Fruit fly (Drosophila melanogaster): ENCODE data around the gene Usp30.

Gene Usp30

DNA sequence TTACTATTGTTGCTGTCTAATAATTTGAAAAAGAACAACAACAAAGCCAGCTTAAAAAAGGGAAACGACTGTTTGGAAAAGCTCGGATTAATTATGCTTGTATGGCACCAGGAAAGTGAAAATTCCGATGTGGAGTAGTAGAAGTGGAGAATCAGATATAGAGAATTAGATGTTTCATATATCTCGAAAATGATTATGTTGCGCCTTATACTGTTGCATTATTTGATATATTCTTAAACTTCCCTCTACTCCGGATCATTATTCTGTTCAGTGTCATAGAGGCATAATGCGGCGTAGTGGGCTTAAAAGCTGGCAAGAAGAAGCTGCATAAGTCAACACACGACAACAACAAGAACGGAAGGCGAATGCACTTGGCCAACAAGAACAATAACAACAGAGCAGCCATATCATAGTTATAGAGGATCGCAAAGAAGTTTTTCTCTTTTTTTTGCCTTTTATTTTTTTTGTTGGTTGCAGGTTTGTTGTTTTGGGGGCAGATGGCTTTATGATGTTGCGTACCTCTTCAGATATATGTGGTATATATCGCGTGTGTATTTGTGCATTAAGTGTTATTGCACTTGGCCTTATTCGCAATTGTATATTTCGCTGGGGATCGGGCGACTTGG is 46.3 kb upstream of the Usp30 start (continued):
- TF ChIP-seq fkh (GFP tag; optimal IDR thresholded peaks at IDR 0.05), result no peak
- TF ChIP-seq net (GFP tag; optimal IDR thresholded peaks at IDR 0.05), result peak; percentile 60
- peak; percentile 55 for TF ChIP-seq CG6792 (GFP tag; optimal IDR thresholded peaks at IDR 0.05)
- TF ChIP-seq CG4318 (GFP tag; optimal IDR thresholded peaks at IDR 0.05), result peak; percentile 36
- TF ChIP-seq spab (GFP tag; optimal IDR thresholded peaks at IDR 0.05), result peak; percentile 79
- TF ChIP-seq CG11294 (GFP tag; IDR thresholded peaks at IDR 0.05), result peak; percentile 70
- peak; percentile 66 for TF ChIP-seq achi (GFP tag; optimal IDR thresholded peaks at IDR 0.05)
- TF ChIP-seq Gug (GFP tag; IDR thresholded peaks at IDR 0.05), result peak; percentile 85
- peak; percentile 45 for TF ChIP-seq CG7368 (GFP tag; optimal IDR thresholded peaks at IDR 0.05)
- TF ChIP-seq CG10669 (GFP tag; optimal IDR thresholded peaks at IDR 0.05), result peak; percentile 87
- peak; percentile 33 for TF ChIP-seq Smox (GFP tag; optimal IDR thresholded peaks at IDR 0.05)
- peak; percentile 86 for TF ChIP-seq dsx (GFP tag; optimal IDR thresholded peaks at IDR 0.05; ENCODE audit: poor library complexity, severe bottlenecking)
- peak; percentile 85 for TF ChIP-seq CG8119 (GFP tag; IDR thresholded peaks at IDR 0.05)
- TF ChIP-seq CG1621 (tag; optimal IDR thresholded peaks at IDR 0.05), result peak; percentile 82
- peak; percentile 27 to 66 for TF ChIP-seq salr (GFP tag; optimal IDR thresholded peaks at IDR 0.05)
- peak; percentile 70 for TF ChIP-seq CG32006 (GFP tag; optimal IDR thresholded peaks at IDR 0.05)
- TF ChIP-seq Sox15 (GFP tag; optimal IDR thresholded peaks at IDR 0.05), result peak; percentile 6
- peak; percentile 32 for TF ChIP-seq Sox102F (GFP tag; optimal IDR thresholded peaks at IDR 0.05)
- TF ChIP-seq OdsH (GFP tag; optimal IDR thresholded peaks at IDR 0.05), result peak; percentile 52
- TF ChIP-seq dac (GFP tag; optimal IDR thresholded peaks at IDR 0.05), result peak; percentile 24
- TF ChIP-seq Met (GFP tag; optimal IDR thresholded peaks at IDR 0.05), result peak; percentile 70
- TF ChIP-seq topi (GFP tag; optimal IDR thresholded peaks at IDR 0.05), result peak; percentile 73
- TF ChIP-seq vri (GFP tag; optimal IDR thresholded peaks at IDR 0.05), result no peak
- peak; percentile 59 for TF ChIP-seq acj6 (GFP tag; optimal IDR thresholded peaks at IDR 0.05)
- peak; percentile 91 for TF ChIP-seq eg (GFP tag; IDR thresholded peaks at IDR 0.05)
- no peak for TF ChIP-seq Hr38 (GFP tag; optimal IDR thresholded peaks at IDR 0.05)

DNA sequence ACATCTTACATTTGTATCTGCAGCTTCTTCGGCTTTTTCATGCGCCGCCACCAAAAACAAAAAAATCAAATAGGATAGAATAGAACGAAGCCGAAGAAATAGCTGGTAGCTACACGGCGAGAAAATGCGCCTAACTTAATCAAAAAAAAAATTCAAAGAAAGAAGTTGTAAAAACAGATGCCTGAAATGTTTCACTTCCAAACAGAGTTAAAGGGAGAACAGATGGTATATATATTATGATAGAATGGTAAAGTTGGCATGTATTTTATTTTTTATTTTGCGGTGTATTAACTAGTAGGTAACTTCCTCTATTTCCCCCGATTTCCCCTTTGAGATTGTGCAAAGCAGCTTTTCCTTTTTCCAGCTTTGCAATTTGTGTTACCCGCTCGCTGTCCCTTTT is 44.8 kb upstream of the Usp30 start:
- TF ChIP-seq CG8632 (GFP tag; optimal IDR thresholded peaks at IDR 0.05), result no peak
- TF ChIP-seq CG16779 (tag; optimal IDR thresholded peaks at IDR 0.05), result peak; percentile 6
- TF ChIP-seq CG9139 (GFP tag; optimal IDR thresholded peaks at IDR 0.05), result no peak
- no peak for TF ChIP-seq dsx (GFP tag; optimal IDR thresholded peaks at IDR 0.05; ENCODE audit: poor library complexity, severe bottlenecking)
- no peak for TF ChIP-seq CG3032 (tag; optimal IDR thresholded peaks at IDR 0.05)
- no peak for TF ChIP-seq spab (GFP tag; optimal IDR thresholded peaks at IDR 0.05)
- TF ChIP-seq CG11902 (GFP tag; optimal IDR thresholded peaks at IDR 0.05), result no peak
- TF ChIP-seq salr (GFP tag; optimal IDR thresholded peaks at IDR 0.05), result peak in 1 of 2 experiments; percentile 58
- TF ChIP-seq Ets96B (tag; optimal IDR thresholded peaks at IDR 0.05), result peak; percentile 7
- TF ChIP-seq Eip78C (GFP tag), result peak; percentile 76
- no peak for TF ChIP-seq Sox102F (GFP tag; optimal IDR thresholded peaks at IDR 0.05)
- TF ChIP-seq Eip75B (GFP tag; optimal IDR thresholded peaks at IDR 0.05), result peak; percentile 35
- no peak for TF ChIP-seq CG31627 (GFP tag; optimal IDR thresholded peaks at IDR 0.05)
- no peak for TF ChIP-seq CG1621 (tag; optimal IDR thresholded peaks at IDR 0.05)
- peak; percentile 56 for TF ChIP-seq CG3919 (GFP tag; optimal IDR thresholded peaks at IDR 0.05)
- peak; percentile 77 for TF ChIP-seq CG8119 (GFP tag; IDR thresholded peaks at IDR 0.05)
- peak; percentile 75 for TF ChIP-seq CG10631 (GFP tag; optimal IDR thresholded peaks at IDR 0.05)
- TF ChIP-seq dac (GFP tag; optimal IDR thresholded peaks at IDR 0.05), result no peak
- peak; percentile 63 for TF ChIP-seq Sox14 (GFP tag; optimal IDR thresholded peaks at IDR 0.05)
- peak; percentile 53 for TF ChIP-seq pdm3 (GFP tag; optimal IDR thresholded peaks at IDR 0.05)
- TF ChIP-seq CG6276 (GFP tag; optimal IDR thresholded peaks at IDR 0.05), result peak; percentile 56
- TF ChIP-seq OdsH (GFP tag; optimal IDR thresholded peaks at IDR 0.05), result peak; percentile 54
- no peak for TF ChIP-seq CG8319 (GFP tag; optimal IDR thresholded peaks at IDR 0.05)
- no peak for TF ChIP-seq vri (GFP tag; optimal IDR thresholded peaks at IDR 0.05)
- no peak for TF ChIP-seq ss (GFP tag; optimal IDR thresholded peaks at IDR 0.05)
- no peak for TF ChIP-seq CG34406 (GFP tag; optimal IDR thresholded peaks at IDR 0.05)
- no peak for TF ChIP-seq fkh (GFP tag; optimal IDR thresholded peaks at IDR 0.05)
- no peak for TF ChIP-seq Eip93F (GFP tag; optimal IDR thresholded peaks at IDR 0.05)
- TF ChIP-seq esn (GFP tag; optimal IDR thresholded peaks at IDR 0.05), result no peak
- TF ChIP-seq net (GFP tag; optimal IDR thresholded peaks at IDR 0.05), result peak; percentile 31
- peak; percentile 68 for TF ChIP-seq Gug (GFP tag; IDR thresholded peaks at IDR 0.05)
- TF ChIP-seq fd85E (GFP tag; optimal IDR thresholded peaks at IDR 0.05), result no peak
- TF ChIP-seq eg (GFP tag; IDR thresholded peaks at IDR 0.05), result peak; percentile 65
- TF ChIP-seq CG7368 (GFP tag; optimal IDR thresholded peaks at IDR 0.05), result no peak
- no peak for TF ChIP-seq CG6854 (GFP tag; optimal IDR thresholded peaks at IDR 0.05)
- no peak for TF ChIP-seq Hr39 (GFP tag; optimal IDR thresholded peaks at IDR 0.05)
